Worm (Caenorhabditis elegans) whole organism, early embryonic: ENCODE data around the gene T05C12.15.

ENCODE experiments used
- ama-1 ChIP-seq: fragments of 150-350 bp; optimal IDR thresholded peaks from 2 replicates; lab custom pipeline; 2014
- ceh-13 ChIP-seq: fragments of 200-800 bp; sonication (Bioruptor generic); optimal IDR thresholded peaks from 2 replicates; lab custom pipeline; 2018; ENCODE audit warnings: mild to moderate bottlenecking, missing genetic modification characterization, missing compliant biosample characterization
- ets-7 ChIP-seq: sonication (generic microtip); optimal IDR thresholded peaks from 2 replicates; lab custom pipeline; 2016; ENCODE audit warnings: missing genotype, missing genetic modification characterization, missing compliant biosample characterization
- hmg-4 ChIP-seq: fragments of 200-800 bp; sonication (Bioruptor generic); optimal IDR thresholded peaks from 2 replicates; lab custom pipeline; 2018; ENCODE audit warnings: mild to moderate bottlenecking, missing genetic modification characterization, missing compliant biosample characterization
- scrt-1 ChIP-seq: fragments of 200-800 bp; sonication (Bioruptor generic); IDR thresholded peaks from 2 replicates; pipeline ENCODE4 v1.3.6; 2022; ENCODE audit warnings: missing genetic modification characterization, missing compliant biosample characterization
- tbx-37 ChIP-seq: fragments of 200-800 bp; sonication (Bioruptor generic); conservative IDR thresholded peaks from 2 replicates; pipeline ENCODE4 v1.3.6; 2022; ENCODE audit warnings: missing genetic modification reagents, missing genetic modification characterization, missing compliant biosample characterization

- TF ChIP-seq ama-1 (lab: Kevin White, UChicago) (no peak), hmg-4 (GFP tag; lab: Kevin White, UChicago) (no peak), ceh-13 (GFP tag; lab: Kevin White, UChicago) (no peak), scrt-1 (GFP tag; lab: Robert Waterston, UW) (no peak), tbx-37 (no peak), ets-7 (tag; lab: Kevin White, UChicago) (no peak)
These were observed 48.9 kb downstream of the T05C12.15 start for ce11 chrII:8218266-8218665.
